Worm (Caenorhabditis elegans) whole organism, mixed stage, embryonic: ENCODE results near the gene cysl-4.

Source experiments
- M03D4.4 ChIP-seq: sonication (generic microtip); optimal IDR thresholded peaks from 2 replicates; lab custom pipeline; 2017; ENCODE audit warnings: mild to moderate bottlenecking, missing genetic modification characterization, missing compliant biosample characterization
- bed-3 ChIP-seq: fragments of 200-800 bp; sonication (Bioruptor generic); optimal IDR thresholded peaks from 3 replicates; lab custom pipeline; 2018; ENCODE audit warnings: mild to moderate bottlenecking, missing genetic modification characterization, moderate library complexity, missing compliant biosample characterization
- ceh-39 ChIP-seq: fragments of 150-350 bp; optimal IDR thresholded peaks from 2 replicates; lab custom pipeline; 2014; ENCODE audit warnings: missing biosample characterization, missing genetic modification characterization
- ceh-43 ChIP-seq: fragments of 200-800 bp; sonication (Bioruptor generic); optimal IDR thresholded peaks from 2 replicates; lab custom pipeline; 2018; ENCODE audit warnings: mild to moderate bottlenecking, missing genetic modification characterization, moderate library complexity, missing compliant biosample characterization
- ceh-83 ChIP-seq: fragments of 200-800 bp; sonication (Bioruptor generic); optimal IDR thresholded peaks from 2 replicates; lab custom pipeline; 2018; ENCODE audit warnings: mild to moderate bottlenecking, missing genetic modification characterization, missing compliant biosample characterization
- ces-1 ChIP-seq: fragments of 150-350 bp; optimal IDR thresholded peaks from 2 replicates; lab custom pipeline; 2014; ENCODE audit warnings: missing biosample characterization, missing genetic modification reagents, missing genetic modification characterization
- cnd-1 ChIP-seq: fragments of 200-800 bp; sonication (Bioruptor generic); optimal IDR thresholded peaks from 2 replicates; lab custom pipeline; 2018; ENCODE audit warnings: mild to moderate bottlenecking, missing genetic modification characterization, missing compliant biosample characterization
- drap-1 ChIP-seq: fragments of 200-800 bp; sonication (Bioruptor generic); optimal IDR thresholded peaks from 3 replicates; lab custom pipeline; 2018; ENCODE audit warnings: mild to moderate bottlenecking, missing genetic modification characterization, missing compliant biosample characterization
- elt-1 ChIP-seq: sonication (generic microtip); optimal IDR thresholded peaks from 2 replicates; lab custom pipeline; 2017; ENCODE audit warnings: missing genetic modification characterization, mild to moderate bottlenecking, missing compliant biosample characterization, antibody characterized with exemption, moderate library complexity, borderline replicate concordance; ENCODE audit not compliant: insufficient read depth
- elt-3 ChIP-seq: fragments of 150-350 bp; optimal IDR thresholded peaks from 2 replicates; lab custom pipeline; 2014; ENCODE audit warnings: missing biosample characterization, missing genetic modification characterization
- flh-1 ChIP-seq: fragments of 200-800 bp; sonication (Bioruptor generic); optimal IDR thresholded peaks from 2 replicates; lab custom pipeline; 2018; ENCODE audit warnings: mild to moderate bottlenecking, missing genetic modification characterization, moderate library complexity, missing compliant biosample characterization
- ham-2 ChIP-seq: fragments of 200-800 bp; sonication (Bioruptor generic); optimal IDR thresholded peaks from 2 replicates; lab custom pipeline; 2018; ENCODE audit warnings: mild to moderate bottlenecking, missing genetic modification characterization, missing compliant biosample characterization
- hlh-1 ChIP-seq: fragments of 150-350 bp; optimal IDR thresholded peaks from 2 replicates; lab custom pipeline; 2014; ENCODE audit warnings: missing biosample characterization, missing genetic modification reagents, missing genetic modification characterization
- lin-32 ChIP-seq: fragments of 200-800 bp; sonication (Bioruptor generic); optimal IDR thresholded peaks from 2 replicates; lab custom pipeline; 2018; ENCODE audit warnings: mild to moderate bottlenecking, missing genetic modification characterization, missing compliant biosample characterization
- lsy-2 ChIP-seq: fragments of 150-350 bp; optimal IDR thresholded peaks from 2 replicates; lab custom pipeline; 2014; ENCODE audit warnings: missing biosample characterization, missing genetic modification characterization
- mab-5 ChIP-seq: fragments of 150-350 bp; optimal IDR thresholded peaks from 2 replicates; lab custom pipeline; 2014; ENCODE audit warnings: missing biosample characterization, missing genetic modification characterization
- mep-1 ChIP-seq: fragments of 150-350 bp; optimal IDR thresholded peaks from 2 replicates; lab custom pipeline; 2017; ENCODE audit warnings: missing biosample characterization, missing genetic modification reagents, missing genetic modification characterization, inconsistent platforms
- mls-2 ChIP-seq: sonication (generic microtip); optimal IDR thresholded peaks from 2 replicates; lab custom pipeline; 2016; ENCODE audit warnings: mild to moderate bottlenecking, missing genetic modification characterization, moderate library complexity, missing compliant biosample characterization
- nhr-12 ChIP-seq: fragments of 150-350 bp; optimal IDR thresholded peaks from 2 replicates; lab custom pipeline; 2014; ENCODE audit warnings: missing biosample characterization, missing genetic modification characterization
- nhr-2 ChIP-seq: fragments of 150-350 bp; optimal IDR thresholded peaks from 2 replicates; lab custom pipeline; 2014; ENCODE audit warnings: missing biosample characterization, missing genetic modification characterization
- nhr-237 ChIP-seq: fragments of 150-350 bp; optimal IDR thresholded peaks from 2 replicates; lab custom pipeline; 2014; ENCODE audit warnings: missing biosample characterization, missing genetic modification characterization
- nhr-28 ChIP-seq: fragments of 150-350 bp; optimal IDR thresholded peaks from 2 replicates; lab custom pipeline; 2014; ENCODE audit warnings: missing biosample characterization, missing genetic modification characterization
- nhr-76 ChIP-seq: sonication (generic microtip); optimal IDR thresholded peaks from 2 replicates; lab custom pipeline; 2017; ENCODE audit warnings: missing biosample characterization, missing genetic modification characterization
- pha-4 ChIP-seq: fragments of 150-350 bp; optimal IDR thresholded peaks from 2 replicates; lab custom pipeline; 2018; ENCODE audit warnings: missing biosample characterization, missing genetic modification reagents, missing genetic modification characterization
- sem-2 ChIP-seq: fragments of 200-800 bp; sonication (Bioruptor generic); optimal IDR thresholded peaks from 2 replicates; lab custom pipeline; 2018; ENCODE audit warnings: mild to moderate bottlenecking, missing genetic modification characterization, missing compliant biosample characterization
- snpc-4 ChIP-seq: fragments of 150-350 bp; optimal IDR thresholded peaks from 2 replicates; lab custom pipeline; 2014; ENCODE audit warnings: missing biosample characterization, missing genetic modification characterization
- sptf-1 ChIP-seq: sonication (generic microtip); optimal IDR thresholded peaks from 2 replicates; lab custom pipeline; 2017; ENCODE audit warnings: mild to moderate bottlenecking, missing genetic modification characterization, moderate library complexity, missing compliant biosample characterization
- unc-120 ChIP-seq: sonication (generic microtip); optimal IDR thresholded peaks from 2 replicates; lab custom pipeline; 2017; ENCODE audit warnings: missing genetic modification characterization, missing compliant biosample characterization; ENCODE audit not compliant: poor library complexity, severe bottlenecking
- unc-62 ChIP-seq: fragments of 150-350 bp; optimal IDR thresholded peaks from 2 replicates; lab custom pipeline; 2014; ENCODE audit warnings: missing biosample characterization, missing genetic modification reagents, missing genetic modification characterization
- zip-8 ChIP-seq: fragments of 150-350 bp; optimal IDR thresholded peaks from 2 replicates; lab custom pipeline; 2014; ENCODE audit warnings: missing biosample characterization, missing genetic modification characterization
- ztf-11 ChIP-seq: fragments of 150-350 bp; optimal IDR thresholded peaks from 2 replicates; lab custom pipeline; 2014; ENCODE audit warnings: missing biosample characterization, missing genetic modification characterization

Gene cysl-4

ce11 chrV:1999531-2000094 lies 5.1 kb upstream of the cysl-4 start, which contains the start of gene alh-5:
alh-5 (minus strand) TSS chrV:1999581.
- TF ChIP-seq M03D4.4 (tag; lab: Kevin White, UChicago): no peak
- TF ChIP-seq lsy-2: no peak
- TF ChIP-seq elt-3 (tag; lab: Kevin White, UChicago): no peak
- TF ChIP-seq hlh-1 (tag; lab: Kevin White, UChicago): no peak
- no peak for TF ChIP-seq ceh-83 (GFP tag; lab: Kevin White, UChicago)
- no peak for TF ChIP-seq elt-1 (tag; lab: Kevin White, UChicago)
- TF ChIP-seq nhr-28 (tag; lab: Kevin White, UChicago): no peak
- no peak for TF ChIP-seq ceh-39 (tag; lab: Kevin White, UChicago)

ce11 chrV:2004229-2004628 lies 530 bp upstream of the cysl-4 start, which contains the start of gene clec-206:
clec-206 (minus strand) TSS chrV:2004329.
- TF ChIP-seq flh-1 (GFP tag; lab: Kevin White, UChicago) (no peak), ces-1 (no peak), sptf-1 (no peak), nhr-76 (no peak), nhr-28 (tag; lab: Kevin White, UChicago) (no peak), unc-62 (GFP tag; lab: Kevin White, UChicago) (no peak), zip-8 (tag; lab: Kevin White, UChicago) (no peak), unc-120 (tag; lab: Kevin White, UChicago) (no peak), mab-5 (tag; lab: Kevin White, UChicago) (no peak), M03D4.4 (tag; lab: Kevin White, UChicago) (no peak), mls-2 (tag; lab: Kevin White, UChicago) (no peak), lin-32 (GFP tag; lab: Kevin White, UChicago) (no peak), ceh-83 (GFP tag; lab: Kevin White, UChicago) (no peak), ceh-39 (tag; lab: Kevin White, UChicago) (no peak), elt-1 (tag; lab: Kevin White, UChicago) (no peak), pha-4 (tag; lab: Kevin White, UChicago) (no peak)

ce11 chrV:2008412-2008811 lies 3.7 kb downstream of the cysl-4 start:
- TF ChIP-seq snpc-4 (tag; lab: Kevin White, UChicago) (no peak), sem-2 (GFP tag; lab: Kevin White, UChicago) (no peak), unc-62 (GFP tag; lab: Kevin White, UChicago) (no peak), ham-2 (GFP tag; lab: Kevin White, UChicago) (no peak), ceh-83 (GFP tag; lab: Kevin White, UChicago) (no peak), ces-1 (no peak), mls-2 (tag; lab: Kevin White, UChicago) (no peak), mep-1 (tag; lab: Kevin White, UChicago) (peak; percentile 47), nhr-28 (tag; lab: Kevin White, UChicago) (no peak), unc-120 (tag; lab: Kevin White, UChicago) (no peak), lsy-2 (peak; percentile 91), lin-32 (GFP tag; lab: Kevin White, UChicago) (no peak), ztf-11 (no peak), nhr-2 (tag; lab: Kevin White, UChicago) (no peak), M03D4.4 (tag; lab: Kevin White, UChicago) (no peak), nhr-12 (tag; lab: Kevin White, UChicago) (no peak), sptf-1 (no peak), drap-1 (no peak), ceh-39 (tag; lab: Kevin White, UChicago) (no peak), cnd-1 (tag; lab: Kevin White, UChicago) (no peak), ceh-43 (GFP tag; lab: Kevin White, UChicago) (no peak), nhr-237 (tag; lab: Kevin White, UChicago) (peak; percentile 36), elt-3 (tag; lab: Kevin White, UChicago) (no peak)

ce11 chrV:2011777-2012176 lies 7.0 kb downstream of the cysl-4 start, which contains the start of gene F59A7.7:
F59A7.7 (plus strand) TSS chrV:2012077.
- TF ChIP-seq flh-1 (GFP tag; lab: Kevin White, UChicago) (no peak), elt-1 (tag; lab: Kevin White, UChicago) (no peak), bed-3 (GFP tag; lab: Kevin White, UChicago) (no peak), hlh-1 (tag; lab: Kevin White, UChicago) (no peak), M03D4.4 (tag; lab: Kevin White, UChicago) (no peak), mab-5 (tag; lab: Kevin White, UChicago) (no peak), mls-2 (tag; lab: Kevin White, UChicago) (no peak), nhr-28 (tag; lab: Kevin White, UChicago) (no peak), sem-2 (GFP tag; lab: Kevin White, UChicago) (no peak), ham-2 (GFP tag; lab: Kevin White, UChicago) (no peak), unc-62 (GFP tag; lab: Kevin White, UChicago) (no peak)
